Fruit fly (Drosophila melanogaster): Measurements from ENCODE around the gene CG13358.
A peak's percentile ranks its signal among the peaks of the same experiment; 100 is the strongest.

The CG13358 gene

dm6 chrX:769639-770124 is 35.0 kb downstream of the CG13358 start, which contains the start of gene fz3 (continued):
- TF ChIP-seq Sry-β (GFP tag; optimal IDR thresholded peaks at IDR 0.05) (peak; percentile 9), E2f2 (GFP tag; IDR thresholded peaks at IDR 0.05) (peak; percentile 75), Dfd (GFP tag; optimal IDR thresholded peaks at IDR 0.05) (no peak), Drgx (GFP tag; IDR thresholded peaks at IDR 0.05) (peak; percentile 54), CG13424 (tag; optimal IDR thresholded peaks at IDR 0.05) (peak; percentile 22), lbe (GFP tag; optimal IDR thresholded peaks at IDR 0.05) (peak; percentile 67), dimm (GFP tag; IDR thresholded peaks at IDR 0.05) (no peak), CG8924 (tag; optimal IDR thresholded peaks at IDR 0.05) (no peak), sob (GFP tag; IDR thresholded peaks at IDR 0.05) (no peak), nerfin-1 (tag; optimal IDR thresholded peaks at IDR 0.05) (no peak), Doc3 (GFP tag; IDR thresholded peaks at IDR 0.05; ENCODE audit: partially characterized antibody) (peak; percentile 85), NFAT (GFP tag; IDR thresholded peaks at IDR 0.05) (peak; percentile 20; the same call in 1 of the 2 replicates), CG13775 (GFP tag; optimal IDR thresholded peaks at IDR 0.05) (no peak), Hmr (GFP tag; optimal IDR thresholded peaks at IDR 0.05) (peak; percentile 27), nmo (GFP tag; optimal IDR thresholded peaks at IDR 0.05) (peak; percentile 37), CG32532 (GFP tag; IDR thresholded peaks at IDR 0.05) (no peak), CG17802 (tag; optimal IDR thresholded peaks at IDR 0.05) (no peak), CG9727 (GFP tag; optimal IDR thresholded peaks at IDR 0.05) (no peak), trem (tag; optimal IDR thresholded peaks at IDR 0.05) (peak; percentile 44), Sry-δ (GFP tag; optimal IDR thresholded peaks at IDR 0.05) (peak; percentile 77), CG17829 (tag; optimal IDR thresholded peaks at IDR 0.05) (peak; percentile 44), CG16813 (GFP tag; IDR thresholded peaks at IDR 0.05; ENCODE audit: partially characterized antibody) (peak; percentile 85), Jarid2 (GFP tag; optimal IDR thresholded peaks at IDR 0.05) (peak; percentile 91), lab (GFP tag; optimal IDR thresholded peaks at IDR 0.05) (peak; percentile 31), CG12391 (tag; optimal IDR thresholded peaks at IDR 0.05) (peak; percentile 34), sens (GFP tag) (peak; percentile 91), hbn (GFP tag; IDR thresholded peaks at IDR 0.05; ENCODE audit: partially characterized antibody) (peak; percentile 83), Scr (GFP tag; IDR thresholded peaks at IDR 0.05; ENCODE audit: partially characterized antibody) (peak; percentile 89), kni (GFP tag; optimal IDR thresholded peaks at IDR 0.05) (peak; percentile 36), hkb (optimal IDR thresholded peaks at IDR 0.05) (no peak), hkb (GFP tag; IDR thresholded peaks at IDR 0.05) (0 out of 2 replicates have a peak, but pooled peaks have one; percentile 16), CG31224 (GFP tag; IDR thresholded peaks at IDR 0.05) (peak; percentile 23; the same call in 1 of the 2 replicates), knrl (GFP tag; IDR thresholded peaks at IDR 0.05; ENCODE audit: partially characterized antibody) (peak; percentile 81), tna (GFP tag; IDR thresholded peaks at IDR 0.05; ENCODE audit: partially characterized antibody) (peak; percentile 82), stwl (tag; optimal IDR thresholded peaks at IDR 0.05) (peak; percentile 72), chm (GFP tag; IDR thresholded peaks at IDR 0.05) (peak; percentile 68; the same call in 1 of the 2 replicates), hb (GFP tag; IDR thresholded peaks at IDR 0.05; ENCODE audit: partially characterized antibody) (peak; percentile 75), amos (GFP tag; IDR thresholded peaks at IDR 0.05; ENCODE audit: partially characterized antibody) (peak; percentile 89), NfI (GFP tag; optimal IDR thresholded peaks at IDR 0.05) (peak; percentile 6), Fer2 (tag; optimal IDR thresholded peaks at IDR 0.05) (no peak), tup (GFP tag; optimal IDR thresholded peaks at IDR 0.05) (no peak), CG7928 (GFP tag; optimal IDR thresholded peaks at IDR 0.05) (no peak), CG11504 (tag; optimal IDR thresholded peaks at IDR 0.05) (peak; percentile 27), CG7839 (tag; optimal IDR thresholded peaks at IDR 0.05) (peak; percentile 21), Bteb2 (GFP tag; optimal IDR thresholded peaks at IDR 0.05) (no peak), ato (GFP tag; IDR thresholded peaks at IDR 0.05; ENCODE audit: partially characterized antibody) (peak; percentile 80), CG4328 (GFP tag; optimal IDR thresholded peaks at IDR 0.05) (peak; percentile 14), CG13287 (GFP tag; IDR thresholded peaks at IDR 0.05; ENCODE audit: partially characterized antibody) (peak; percentile 93), CG1647 (GFP tag; optimal IDR thresholded peaks at IDR 0.05) (no peak)

All from whole organism, embryonic.